Worm (Caenorhabditis elegans) whole organism, L4 larva: Measurements from ENCODE around the gene C53C11.1.

Experiments used
- R02D3.7 ChIP-seq: fragments of 150-350 bp; sonication (generic microtip); optimal IDR thresholded peaks from 3 replicates; lab custom pipeline; 2014; ENCODE audit warnings: missing biosample characterization, missing genetic modification characterization
- Y75B8A.6 ChIP-seq: fragments of 200-800 bp; sonication (Bioruptor generic); IDR thresholded peaks from 2 replicates; pipeline ENCODE4 v1.3.6; 2022; ENCODE audit warnings: missing genetic modification reagents, missing genetic modification characterization, missing compliant biosample characterization
- egl-27 ChIP-seq: sonication (generic microtip); optimal IDR thresholded peaks from 3 replicates; lab custom pipeline; 2017; ENCODE audit warnings: missing biosample characterization, missing genetic modification reagents, missing genetic modification characterization
- fos-1 ChIP-seq: fragments of 150-350 bp; optimal IDR thresholded peaks from 2 replicates; lab custom pipeline; 2014; ENCODE audit warnings: missing biosample characterization, missing genetic modification characterization
- jun-1 ChIP-seq: fragments of 150-350 bp; optimal IDR thresholded peaks from 2 replicates; lab custom pipeline; 2014; ENCODE audit warnings: missing biosample characterization, missing genetic modification reagents, missing genetic modification characterization
- nhr-11 ChIP-seq: fragments of 150-350 bp; optimal IDR thresholded peaks from 2 replicates; lab custom pipeline; 2014; ENCODE audit warnings: missing biosample characterization, missing genetic modification characterization
- nhr-25 ChIP-seq: sonication (generic microtip); optimal IDR thresholded peaks from 2 replicates; lab custom pipeline; 2017; ENCODE audit warnings: missing genetic modification characterization, mild to moderate bottlenecking, missing compliant biosample characterization, antibody characterized with exemption, moderate library complexity, borderline replicate concordance; ENCODE audit not compliant: insufficient read depth
- nhr-41 ChIP-seq: fragments of 200-800 bp; sonication (Bioruptor generic); IDR thresholded peaks from 2 replicates; pipeline ENCODE4 v1.3.6; 2022; ENCODE audit warnings: missing genetic modification reagents, missing genetic modification characterization, missing compliant biosample characterization
- nhr-76 ChIP-seq: fragments of 150-350 bp; optimal IDR thresholded peaks from 2 replicates; lab custom pipeline; 2014; ENCODE audit warnings: missing biosample characterization, missing genetic modification characterization
- pqm-1 ChIP-seq: sonication (generic microtip); optimal IDR thresholded peaks from 2 replicates; lab custom pipeline; 2017; ENCODE audit warnings: missing biosample characterization, missing genetic modification characterization
- skn-1 ChIP-seq: fragments of 150-350 bp; optimal IDR thresholded peaks from 2 replicates; lab custom pipeline; 2014; ENCODE audit warnings: missing biosample characterization, missing genetic modification characterization

DNA sequence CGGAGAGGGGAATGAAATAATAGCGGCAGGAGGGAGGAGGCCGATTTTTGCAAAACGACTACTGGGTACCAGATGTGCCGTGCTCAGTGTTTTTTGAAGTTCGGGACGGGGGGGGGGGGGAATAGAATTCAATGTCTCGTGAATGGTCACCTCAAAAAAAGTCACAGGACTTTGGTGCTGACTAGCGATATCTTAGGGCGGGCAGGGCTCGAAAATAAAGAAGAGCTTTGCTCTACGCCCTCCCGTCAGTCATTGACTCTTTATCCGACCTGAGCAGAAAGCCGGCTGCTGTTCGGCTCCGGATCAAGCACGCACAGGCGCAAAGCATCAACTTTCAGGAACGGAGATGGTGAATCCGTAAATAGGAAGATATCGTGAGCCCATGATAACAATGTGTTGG is 49.9 kb downstream of the C53C11.1 start:
- TF ChIP-seq skn-1 (tag; lab: Kevin White, UChicago) (no peak), nhr-41 (no peak), nhr-76 (no peak), nhr-25 (tag; lab: Kevin White, UChicago) (no peak), R02D3.7 (no peak), nhr-11 (tag; lab: Kevin White, UChicago) (no peak), egl-27 (tag; lab: Kevin White, UChicago) (no peak), Y75B8A.6 (no peak), jun-1 (tag; lab: Kevin White, UChicago) (no peak), fos-1 (no peak), pqm-1 (tag; lab: Kevin White, UChicago) (no peak)
